Worm (Caenorhabditis elegans) whole organism, early embryonic: ENCODE measurements around the gene F13B6.2.

Experiments used
- B0310.2 ChIP-seq: sonication (generic microtip); optimal IDR thresholded peaks from 2 replicates; lab custom pipeline; 2016; ENCODE audit warnings: mild to moderate bottlenecking, missing genetic modification characterization, missing compliant biosample characterization
- F13C5.2 ChIP-seq: sonication (generic microtip); optimal IDR thresholded peaks from 2 replicates; lab custom pipeline; 2017; ENCODE audit warnings: mild to moderate bottlenecking, missing genetic modification characterization, inconsistent platforms, missing compliant biosample characterization
- aly-1 ChIP-seq: sonication (generic microtip); optimal IDR thresholded peaks from 2 replicates; lab custom pipeline; 2016; ENCODE audit warnings: missing genetic modification characterization, missing compliant biosample characterization
- ama-1 ChIP-seq: fragments of 150-350 bp; optimal IDR thresholded peaks from 2 replicates; lab custom pipeline; 2014
- ceh-13 ChIP-seq: fragments of 200-800 bp; sonication (Bioruptor generic); optimal IDR thresholded peaks from 2 replicates; lab custom pipeline; 2018; ENCODE audit warnings: mild to moderate bottlenecking, missing genetic modification characterization, missing compliant biosample characterization
- ceh-36 ChIP-seq: sonication (generic microtip); optimal IDR thresholded peaks from 2 replicates; lab custom pipeline; 2016; ENCODE audit warnings: missing genetic modification characterization, inconsistent platforms, missing compliant biosample characterization
- ets-7 ChIP-seq: sonication (generic microtip); optimal IDR thresholded peaks from 2 replicates; lab custom pipeline; 2016; ENCODE audit warnings: missing genotype, missing genetic modification characterization, missing compliant biosample characterization
- flt-1 ChIP-seq: fragments of 200-800 bp; sonication (Bioruptor generic); IDR thresholded peaks from 2 replicates; pipeline ENCODE4 v1.3.6; 2022; ENCODE audit warnings: missing genetic modification characterization, missing compliant biosample characterization
- hmg-4 ChIP-seq: fragments of 200-800 bp; sonication (Bioruptor generic); optimal IDR thresholded peaks from 2 replicates; lab custom pipeline; 2018; ENCODE audit warnings: mild to moderate bottlenecking, missing genetic modification characterization, missing compliant biosample characterization
- scrt-1 ChIP-seq: fragments of 200-800 bp; sonication (Bioruptor generic); IDR thresholded peaks from 2 replicates; pipeline ENCODE4 v1.3.6; 2022; ENCODE audit warnings: missing genetic modification characterization, missing compliant biosample characterization
- tbx-11 ChIP-seq: fragments of 200-800 bp; sonication (Bioruptor generic); IDR thresholded peaks from 2 replicates; pipeline ENCODE4 v1.3.6; 2022; ENCODE audit warnings: missing genetic modification characterization, missing compliant biosample characterization
- tra-4 ChIP-seq: sonication (generic microtip); optimal IDR thresholded peaks from 2 replicates; lab custom pipeline; 2017; ENCODE audit warnings: missing genetic modification characterization, missing compliant biosample characterization

- peak; percentile 98 for TF ChIP-seq ama-1 (lab: Kevin White, UChicago)
- TF ChIP-seq tbx-11 = no peak; the same call in 1 of the 2 replicates
- TF ChIP-seq B0310.2 (tag; lab: Kevin White, UChicago) = peak; percentile 67
- TF ChIP-seq F13C5.2 = peak; percentile 47
- peak; percentile 45 for TF ChIP-seq ceh-13 (GFP tag; lab: Kevin White, UChicago)
- TF ChIP-seq ets-7 = no peak
- TF ChIP-seq scrt-1 (GFP tag; lab: Robert Waterston, UW) = 0 out of 2 replicates have a peak, but pooled peaks have one; percentile 45
- peak; percentile 98 for TF ChIP-seq aly-1 (tag; lab: Kevin White, UChicago)
- TF ChIP-seq ceh-36 (tag; lab: Kevin White, UChicago) = peak; percentile 77
- peak; percentile 76 for TF ChIP-seq tra-4 (tag; lab: Kevin White, UChicago)
- TF ChIP-seq hmg-4 (GFP tag; lab: Kevin White, UChicago) = peak; percentile 56
- TF ChIP-seq flt-1 (GFP tag; lab: Robert Waterston, UW) = peak; percentile 58
These were observed 27.7 kb upstream of the F13B6.2 start, which contains the start of the genes his-60 and his-59 for ce11 chrIV:7487554-7488456.
